Fruit fly (Drosophila melanogaster) whole organism, embryonic: ENCODE measurements around the gene lark.
A peak's percentile ranks its signal among the peaks of the same experiment; 100 is the strongest.

ENCODE experiments used
- CG11093 ChIP-seq: fragments of 200-800 bp; sonication (Bioruptor generic); IDR thresholded peaks from 3 replicates; pipeline ENCODE4 v1.3.6; 2022; ENCODE audit warnings: missing biosample characterization, missing genetic modification characterization
- CG11696 ChIP-seq: fragments of 200-800 bp; sonication (Bioruptor generic); IDR thresholded peaks from 2 replicates; pipeline ENCODE4 v1.3.6; 2022; ENCODE audit warnings: missing biosample characterization, missing genetic modification characterization
- CG11723 ChIP-seq: fragments of 200-800 bp; sonication (Bioruptor generic); optimal IDR thresholded peaks from 2 replicates; lab custom pipeline; 2017; ENCODE audit warnings: missing biosample characterization, mild to moderate bottlenecking, missing genetic modification characterization
- CG12104 ChIP-seq: fragments of 200-800 bp; sonication (Bioruptor generic); optimal IDR thresholded peaks from 3 replicates; lab custom pipeline; 2016; ENCODE audit warnings: missing biosample characterization, missing genetic modification characterization
- CG12391 ChIP-seq: fragments of 200-800 bp; sonication (Bioruptor generic); optimal IDR thresholded peaks from 3 replicates; lab custom pipeline; 2018; ENCODE audit warnings: missing biosample characterization, mild to moderate bottlenecking, missing genetic modification characterization, moderate library complexity
- CG12744 ChIP-seq: fragments of 200-800 bp; sonication (Bioruptor generic); optimal IDR thresholded peaks from 2 replicates; lab custom pipeline; 2016; ENCODE audit warnings: missing biosample characterization, missing genetic modification characterization
- CG13775 ChIP-seq: fragments of 200-800 bp; sonication (Bioruptor generic); optimal IDR thresholded peaks from 3 replicates; lab custom pipeline; 2017; ENCODE audit warnings: missing biosample characterization, mild to moderate bottlenecking, missing genetic modification characterization
- CG13894 ChIP-seq: fragments of 200-800 bp; sonication (Bioruptor generic); optimal IDR thresholded peaks from 3 replicates; lab custom pipeline; 2018; ENCODE audit warnings: missing biosample characterization, mild to moderate bottlenecking, missing genetic modification characterization, moderate library complexity
- CG14441 ChIP-seq: fragments of 200-800 bp; sonication (Bioruptor generic); IDR thresholded peaks from 2 replicates; pipeline ENCODE4 v1.3.6; 2022; ENCODE audit warnings: missing biosample characterization, missing genetic modification characterization
- CG1529 ChIP-seq: fragments of 200-800 bp; sonication (Bioruptor generic); optimal IDR thresholded peaks from 3 replicates; lab custom pipeline; 2018; ENCODE audit warnings: missing biosample characterization, missing genetic modification characterization
- CG1602 ChIP-seq: fragments of 200-800 bp; sonication (Bioruptor generic); optimal IDR thresholded peaks from 3 replicates; lab custom pipeline; 2016; ENCODE audit warnings: missing biosample characterization, missing genetic modification characterization
- CG1603 ChIP-seq: fragments of 200-800 bp; sonication (Bioruptor generic); optimal IDR thresholded peaks from 2 replicates; lab custom pipeline; 2019; ENCODE audit warnings: missing biosample characterization, mild to moderate bottlenecking, missing genetic modification characterization, moderate library complexity
- CG17361 ChIP-seq: fragments of 200-800 bp; sonication (Bioruptor generic); IDR thresholded peaks from 3 replicates; pipeline ENCODE4 v1.3.6; 2022; ENCODE audit warnings: missing biosample characterization, missing genetic modification characterization
- CG18262 ChIP-seq: fragments of 200-800 bp; optimal IDR thresholded peaks from 3 replicates; lab custom pipeline; 2019; ENCODE audit warnings: missing biosample characterization, mild to moderate bottlenecking, missing genetic modification characterization, moderate library complexity
- CG18476 ChIP-seq: fragments of 200-800 bp; sonication (Bioruptor generic); optimal IDR thresholded peaks from 2 replicates; lab custom pipeline; 2016; ENCODE audit warnings: missing biosample characterization, mild to moderate bottlenecking, missing genetic modification characterization
- CG18764 ChIP-seq: fragments of 200-800 bp; sonication (Bioruptor generic); optimal IDR thresholded peaks from 3 replicates; lab custom pipeline; 2016; ENCODE audit warnings: missing biosample characterization, missing genetic modification characterization
- CG2120 ChIP-seq: fragments of 200-800 bp; sonication (Bioruptor generic); optimal IDR thresholded peaks from 3 replicates; lab custom pipeline; 2016; ENCODE audit warnings: missing biosample characterization, missing genetic modification characterization
- CG2129 ChIP-seq: fragments of 200-800 bp; sonication (Bioruptor generic); IDR thresholded peaks from 2 replicates; pipeline ENCODE4 v1.3.6; 2022; ENCODE audit warnings: missing biosample characterization, missing genetic modification characterization; ENCODE audit not compliant: partially characterized antibody
- CG2889 ChIP-seq: fragments of 200-800 bp; sonication (Bioruptor generic); IDR thresholded peaks from 3 replicates; pipeline ENCODE4 v1.3.6; 2022; ENCODE audit warnings: missing biosample characterization, missing genetic modification characterization
- CG32772 ChIP-seq: fragments of 200-800 bp; sonication (Bioruptor generic); IDR thresholded peaks from 2 replicates; pipeline ENCODE4 v1.3.6; 2022; ENCODE audit warnings: missing biosample characterization, missing genetic modification characterization
- CG33557 ChIP-seq: fragments of 200-800 bp; sonication (Bioruptor generic); optimal IDR thresholded peaks from 2 replicates; lab custom pipeline; 2019; ENCODE audit warnings: missing biosample characterization, mild to moderate bottlenecking, missing genetic modification characterization, moderate library complexity
- CG4820 ChIP-seq: fragments of 200-800 bp; sonication (Bioruptor generic); optimal IDR thresholded peaks from 3 replicates; lab custom pipeline; 2016; ENCODE audit warnings: missing biosample characterization, missing genetic modification characterization
- CG7556 ChIP-seq: fragments of 200-800 bp; sonication (Bioruptor generic); optimal IDR thresholded peaks from 2 replicates; lab custom pipeline; 2017; ENCODE audit warnings: missing biosample characterization, mild to moderate bottlenecking, missing genetic modification characterization
- CTCF ChIP-seq: fragments of 200-800 bp; sonication (Bioruptor generic); optimal IDR thresholded peaks from 2 replicates; lab custom pipeline; 2017; ENCODE audit warnings: missing biosample characterization, mild to moderate bottlenecking, missing genetic modification characterization, moderate library complexity
- Camta ChIP-seq: fragments of 200-800 bp; sonication (Bioruptor generic); optimal IDR thresholded peaks from 2 replicates; lab custom pipeline; 2016; ENCODE audit warnings: missing biosample characterization, missing genetic modification characterization
- Chrac-16 ChIP-seq: fragments of 200-800 bp; sonication (Bioruptor generic); optimal IDR thresholded peaks from 3 replicates; lab custom pipeline; 2016; ENCODE audit warnings: missing biosample characterization, missing genetic modification characterization
- H2.0 ChIP-seq: fragments of 200-800 bp; sonication (Bioruptor generic); IDR thresholded peaks from 2 replicates; pipeline ENCODE4 v1.3.6; 2022; ENCODE audit warnings: missing biosample characterization, missing genetic modification characterization
- HLH4C ChIP-seq: fragments of 200-800 bp; sonication (Bioruptor generic); IDR thresholded peaks from 3 replicates; pipeline ENCODE4 v1.3.6; 2022; ENCODE audit warnings: missing biosample characterization, missing genetic modification characterization; ENCODE audit not compliant: partially characterized antibody
- HLHmδ ChIP-seq: fragments of 200-800 bp; sonication (Bioruptor generic); optimal IDR thresholded peaks from 2 replicates; lab custom pipeline; 2018; ENCODE audit warnings: missing biosample characterization, mild to moderate bottlenecking, missing genetic modification characterization, moderate library complexity
- Hmr ChIP-seq: fragments of 200-800 bp; sonication (Bioruptor generic); optimal IDR thresholded peaks from 3 replicates; lab custom pipeline; 2017; ENCODE audit warnings: mild to moderate bottlenecking, missing biosample characterization, missing genetic modification reagents, missing genetic modification characterization
- Hmx ChIP-seq: fragments of 200-800 bp; sonication (Bioruptor generic); optimal IDR thresholded peaks from 2 replicates; lab custom pipeline; 2016; ENCODE audit warnings: missing biosample characterization, missing genetic modification characterization
- MESR4 ChIP-seq: fragments of 200-800 bp; sonication (Bioruptor generic); optimal IDR thresholded peaks from 2 replicates; lab custom pipeline; 2018; ENCODE audit warnings: missing biosample characterization, mild to moderate bottlenecking, missing genetic modification characterization, moderate library complexity
- Neu2 ChIP-seq: fragments of 200-800 bp; sonication (Bioruptor generic); optimal IDR thresholded peaks from 3 replicates; lab custom pipeline; 2016; ENCODE audit warnings: missing biosample characterization, missing genetic modification characterization, borderline replicate concordance
- Ptx1 ChIP-seq: fragments of 200-800 bp; sonication (Bioruptor generic); IDR thresholded peaks from 2 replicates; pipeline ENCODE4 v1.3.6; 2022; ENCODE audit warnings: missing biosample characterization, missing genetic modification characterization
- Sry-δ ChIP-seq: fragments of 200-800 bp; sonication (Bioruptor generic); optimal IDR thresholded peaks from 2 replicates; lab custom pipeline; 2016; ENCODE audit warnings: missing biosample characterization, missing genetic modification characterization
- Trl ChIP-seq, 3 experiments: fragments of >200 bp in 2 of 3; fragments of 200-800 bp in 1 of 3; sonication (Bioruptor generic) in 1 of 3; optimal IDR thresholded peaks; 2 replicates in 1 of 3; 3 replicates in 2 of 3; lab custom pipeline; 2016 to 2017; ENCODE audit warnings: missing biosample characterization in 1 of 3, missing genetic modification characterization in 1 of 3
- Xbp1 ChIP-seq: fragments of 200-800 bp; sonication (Bioruptor generic); optimal IDR thresholded peaks from 3 replicates; lab custom pipeline; 2016; ENCODE audit warnings: missing biosample characterization, mild to moderate bottlenecking, missing genetic modification characterization
- bcd ChIP-seq: fragments of 200-800 bp; sonication (Bioruptor generic); optimal IDR thresholded peaks from 2 replicates; lab custom pipeline; 2017; ENCODE audit warnings: missing biosample characterization, mild to moderate bottlenecking, missing genetic modification characterization
- cad ChIP-seq: fragments of >200 bp; optimal IDR thresholded peaks from 2 replicates; lab custom pipeline; 2017; ENCODE audit warnings: missing biosample characterization, missing genetic modification characterization
- eyg ChIP-seq: fragments of 200-800 bp; sonication (Bioruptor generic); optimal IDR thresholded peaks from 3 replicates; lab custom pipeline; 2016; ENCODE audit warnings: missing biosample characterization, missing genetic modification characterization
- gcm ChIP-seq: fragments of 200-800 bp; sonication (Bioruptor generic); optimal IDR thresholded peaks from 2 replicates; lab custom pipeline; 2019; ENCODE audit warnings: missing biosample characterization, mild to moderate bottlenecking, missing genetic modification characterization, moderate library complexity
- kay ChIP-seq: fragments of 200-800 bp; sonication (Bioruptor generic); optimal IDR thresholded peaks from 2 replicates; lab custom pipeline; 2016; ENCODE audit warnings: missing biosample characterization, missing genetic modification characterization
- maf-S ChIP-seq: fragments of 200-800 bp; sonication (Bioruptor generic); optimal IDR thresholded peaks from 2 replicates; lab custom pipeline; 2016; ENCODE audit warnings: missing biosample characterization, missing genetic modification characterization
- mirr ChIP-seq: fragments of 200-800 bp; sonication (Bioruptor generic); optimal IDR thresholded peaks from 3 replicates; lab custom pipeline; 2018; ENCODE audit warnings: missing biosample characterization, mild to moderate bottlenecking, missing genetic modification characterization
- nom ChIP-seq: fragments of 200-800 bp; sonication (Bioruptor generic); optimal IDR thresholded peaks from 2 replicates; lab custom pipeline; 2017; ENCODE audit warnings: missing biosample characterization, missing genetic modification characterization, mild to moderate bottlenecking, moderate library complexity, missing genetic modification reagents
- ro ChIP-seq: fragments of 200-800 bp; sonication (Bioruptor generic); IDR thresholded peaks from 2 replicates; pipeline ENCODE4 v1.3.6; 2022; ENCODE audit warnings: missing biosample characterization, missing genetic modification characterization
- shn ChIP-seq: fragments of 200-800 bp; sonication (Bioruptor generic); optimal IDR thresholded peaks from 3 replicates; lab custom pipeline; 2016; ENCODE audit warnings: missing biosample characterization, missing genetic modification characterization
- tio ChIP-seq: fragments of 200-800 bp; sonication (Bioruptor generic); optimal IDR thresholded peaks from 2 replicates; lab custom pipeline; 2017; ENCODE audit warnings: missing biosample characterization, missing genetic modification characterization, inconsistent platforms
- unpg ChIP-seq: fragments of 200-800 bp; sonication (Bioruptor generic); optimal IDR thresholded peaks from 3 replicates; lab custom pipeline; 2018; ENCODE audit warnings: missing biosample characterization, mild to moderate bottlenecking, missing genetic modification characterization, moderate library complexity
- vnd ChIP-seq: fragments of 200-800 bp; sonication (Bioruptor generic); IDR thresholded peaks from 3 replicates; pipeline ENCODE4 v1.3.6; 2022; ENCODE audit warnings: missing biosample characterization, missing genetic modification characterization; ENCODE audit not compliant: partially characterized antibody

The lark gene

dm6 chr3L:7381359-7381976 is 42.4 kb downstream of the lark start, which contains the start of the genes SMSr and smid (continued):
- TF ChIP-seq nom (GFP tag; lab: Kevin White, UChicago) (peak; percentile 38), MESR4 (GFP tag; lab: Kevin White, UChicago) (peak; percentile 56), CG12391 (tag; lab: Kevin White, UChicago) (peak; percentile 80), Ptx1 (GFP tag; lab: Robert Waterston, UW) (peak; percentile 71), CG14441 (GFP tag; lab: Robert Waterston, UW) (peak; percentile 44), vnd (GFP tag; lab: Robert Waterston, UW) (peak; percentile 91), CG13775 (GFP tag; lab: Kevin White, UChicago) (peak; percentile 78), CG33557 (peak; percentile 22), gcm (peak; percentile 54), cad (GFP tag; lab: Kevin White, UChicago) (no peak), CG11723 (peak; percentile 35), Hmx (GFP tag; lab: Kevin White, UChicago) (no peak), bcd (GFP tag; lab: Kevin White, UChicago) (peak; percentile 65), CG2889 (no peak), kay (GFP tag; lab: Kevin White, UChicago) (peak; percentile 8), CG1602 (GFP tag; lab: Kevin White, UChicago) (peak; percentile 61), CG1603 (tag; lab: Kevin White, UChicago) (peak; percentile 30), Hmr (GFP tag; lab: Kevin White, UChicago) (peak; percentile 75), unpg (GFP tag; lab: Kevin White, UChicago) (no peak), CTCF (GFP tag; lab: Kevin White, UChicago) (peak; percentile 52), CG1529 (GFP tag; lab: Kevin White, UChicago) (peak; percentile 57), CG11093 (GFP tag; lab: Robert Waterston, UW) (0 out of 3 replicates have a peak, but pooled peaks have one; percentile 25), Sry-δ (peak; percentile 77), HLHmδ (GFP tag; lab: Kevin White, UChicago) (peak; percentile 4), CG2129 (peak; percentile 71; the same call in 1 of the 2 replicates), mirr (peak; percentile 19), CG12744 (no peak), H2.0 (GFP tag; lab: Robert Waterston, UW) (peak; percentile 32; the same call in 1 of the 2 replicates), Trl (optimal IDR thresholded peaks at IDR 0.05; lab: Kevin White, UChicago) (peak; percentile 82 to 88), Trl (GFP tag; optimal IDR thresholded peaks at IDR 0.05; lab: Kevin White, UChicago) (peak; percentile 43), CG32772 (GFP tag; lab: Robert Waterston, UW) (peak; percentile 55; the same call in 1 of the 2 replicates), CG13894 (tag; lab: Kevin White, UChicago) (peak; percentile 27), CG11696 (GFP tag; lab: Robert Waterston, UW) (no peak), Neu2 (GFP tag; lab: Kevin White, UChicago) (no peak), CG7556 (GFP tag; lab: Kevin White, UChicago) (peak; percentile 44), CG12104 (GFP tag; lab: Kevin White, UChicago) (no peak), Xbp1 (GFP tag; lab: Kevin White, UChicago) (peak; percentile 72), CG18262 (peak; percentile 67), CG4820 (GFP tag; lab: Kevin White, UChicago) (peak; percentile 46), HLH4C (GFP tag; lab: Robert Waterston, UW) (peak; percentile 88), maf-S (GFP tag; lab: Kevin White, UChicago) (peak; percentile 44), CG2120 (peak; percentile 82), CG17361 (peak; percentile 82), ro (no peak), Camta (peak; percentile 69), shn (GFP tag; lab: Kevin White, UChicago) (peak; percentile 35), CG18476 (GFP tag; lab: Kevin White, UChicago) (peak; percentile 6), tio (GFP tag; lab: Kevin White, UChicago) (no peak), Chrac-16 (GFP tag; lab: Kevin White, UChicago) (peak; percentile 54), eyg (GFP tag; lab: Kevin White, UChicago) (no peak), CG18764 (GFP tag; lab: Kevin White, UChicago) (peak; percentile 40)
